Fruit fly (Drosophila melanogaster): ENCODE data around the gene sty.

DNA sequence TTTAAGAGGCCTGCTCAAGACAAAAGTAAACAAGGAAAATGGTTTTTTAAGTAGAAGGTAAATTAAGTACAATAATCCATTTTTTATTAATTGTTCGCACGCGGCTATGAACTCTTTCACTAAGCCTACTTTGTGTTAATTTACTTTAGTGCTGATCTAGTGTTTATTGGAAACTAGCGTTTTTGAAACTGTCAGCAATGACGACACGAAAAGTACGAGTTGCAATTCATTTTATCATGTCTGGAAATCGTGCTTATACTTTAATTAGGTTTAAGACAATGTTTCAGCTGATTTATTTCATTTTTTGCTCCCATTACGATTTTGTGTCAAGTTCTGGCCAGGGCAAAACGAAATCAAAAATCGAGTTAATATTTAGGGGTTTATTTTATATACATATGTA is 16.5 kb downstream of the sty start:
- no peak for TF ChIP-seq EcR (GFP tag; optimal IDR thresholded peaks at IDR 0.05)
- TF ChIP-seq pan (optimal IDR thresholded peaks at IDR 0.05), result no peak
- TF ChIP-seq CG8478 (optimal IDR thresholded peaks at IDR 0.05), result no peak
- TF ChIP-seq psq (optimal IDR thresholded peaks at IDR 0.05), result no peak
- TF ChIP-seq usp (GFP tag; optimal IDR thresholded peaks at IDR 0.05), result no peak
- no peak for TF ChIP-seq Dll (optimal IDR thresholded peaks at IDR 0.05)
